Worm (Caenorhabditis elegans) whole organism, L4 larva: ENCODE measurements around the gene M199.7.

ENCODE experiments used
- Y105C5A.15 ChIP-seq: fragments of 200-800 bp; sonication (Bioruptor generic); IDR thresholded peaks from 2 replicates; pipeline ENCODE4 v1.3.6; 2022; ENCODE audit warnings: missing genetic modification characterization, missing compliant biosample characterization
- Y48G9A.11 ChIP-seq: fragments of 200-800 bp; sonication (Bioruptor generic); IDR thresholded peaks from 2 replicates; pipeline ENCODE4 v1.3.6; 2022; ENCODE audit warnings: missing genetic modification reagents, missing genetic modification characterization, missing compliant biosample characterization
- ZK546.5 ChIP-seq, 2 experiments: sonication (generic microtip); optimal IDR thresholded peaks; 2 replicates each; lab custom pipeline; 2017; ENCODE audit warnings: missing biosample characterization in 2 of 2, missing genetic modification characterization in 2 of 2
- ama-1 ChIP-seq: fragments of 150-350 bp; optimal IDR thresholded peaks from 2 replicates; lab custom pipeline; 2014; ENCODE audit warnings: inconsistent platforms, mixed read lengths
- ceh-32 ChIP-seq: sonication (generic microtip); optimal IDR thresholded peaks from 2 replicates; lab custom pipeline; 2016; ENCODE audit warnings: mild to moderate bottlenecking, missing genetic modification characterization, missing compliant biosample characterization; ENCODE audit not compliant: poor library complexity
- ceh-62 ChIP-seq: sonication (generic microtip); optimal IDR thresholded peaks from 2 replicates; lab custom pipeline; 2017; ENCODE audit warnings: missing biosample characterization, missing genetic modification characterization
- hlh-30 ChIP-seq: sonication (generic microtip); optimal IDR thresholded peaks from 2 replicates; lab custom pipeline; 2017; ENCODE audit warnings: antibody characterized with exemption, mild to moderate bottlenecking, missing genetic modification characterization, missing compliant biosample characterization; ENCODE audit not compliant: insufficient read depth
- lin-15B ChIP-seq: fragments of 150-350 bp; sonication (generic microtip); optimal IDR thresholded peaks from 3 replicates; lab custom pipeline; 2014; ENCODE audit warnings: missing biosample characterization, missing genetic modification characterization
- lin-39 ChIP-seq: fragments of 150-350 bp; optimal IDR thresholded peaks from 2 replicates; lab custom pipeline; 2014; ENCODE audit warnings: missing biosample characterization, missing genetic modification reagents, missing genetic modification characterization
- mxl-3 ChIP-seq: fragments of 200-800 bp; sonication (Bioruptor generic); optimal IDR thresholded peaks from 2 replicates; lab custom pipeline; 2018; ENCODE audit warnings: mild to moderate bottlenecking, missing genetic modification characterization, missing compliant biosample characterization
- nhr-111 ChIP-seq: fragments of 200-800 bp; sonication (Bioruptor generic); optimal IDR thresholded peaks from 2 replicates; lab custom pipeline; 2018; ENCODE audit warnings: mild to moderate bottlenecking, missing genetic modification characterization, missing compliant biosample characterization
- nhr-237 ChIP-seq: sonication (generic microtip); optimal IDR thresholded peaks from 2 replicates; lab custom pipeline; 2017; ENCODE audit warnings: missing biosample characterization, missing genetic modification characterization
- unc-62 ChIP-seq, 3 experiments: fragments of 150-350 bp in 1 of 3; sonication (generic microtip); optimal IDR thresholded peaks in 2 of 3; peaks in 1 of 3; 1 replicate in 1 of 3; 2 replicates in 2 of 3; lab custom pipeline; 2014 to 2017; ENCODE audit warnings: missing biosample characterization in 3 of 3, missing genetic modification characterization in 3 of 3, missing genetic modification reagents in 3 of 3, missing genotype in 1 of 3
- zfp-2 ChIP-seq: sonication (generic microtip); optimal IDR thresholded peaks from 2 replicates; lab custom pipeline; 2016; ENCODE audit warnings: mild to moderate bottlenecking, missing genetic modification characterization, missing compliant biosample characterization

- no peak for TF ChIP-seq mxl-3 (GFP tag; lab: Kevin White, UChicago)
- TF ChIP-seq Y48G9A.11 (GFP tag; lab: Robert Waterston, UW) = no peak
- no peak for TF ChIP-seq nhr-237 (tag; lab: Kevin White, UChicago)
- TF ChIP-seq ama-1 (lab: Kevin White, UChicago) = no peak
- no peak for TF ChIP-seq ceh-32 (tag; lab: Kevin White, UChicago)
- TF ChIP-seq hlh-30 (tag; lab: Kevin White, UChicago) = no peak
- TF ChIP-seq zfp-2 (tag; lab: Kevin White, UChicago) = no peak
- TF ChIP-seq lin-39 (tag; lab: Kevin White, UChicago) = no peak
- no peak for TF ChIP-seq lin-15B (tag; lab: Kevin White, UChicago)
- TF ChIP-seq ZK546.5 (tag; optimal IDR thresholded peaks at IDR 0.05; lab: Kevin White, UChicago) = no peak
- TF ChIP-seq unc-62 (GFP tag; optimal IDR thresholded peaks at IDR 0.05 in 1 of 2; lab: Kevin White, UChicago) = no peak
- no peak for TF ChIP-seq unc-62 (tag; optimal IDR thresholded peaks at IDR 0.05; lab: Kevin White, UChicago)
- no peak for TF ChIP-seq nhr-111 (GFP tag; lab: Kevin White, UChicago)
- TF ChIP-seq Y105C5A.15 (GFP tag; lab: Robert Waterston, UW) = no peak
- TF ChIP-seq ceh-62 (tag; lab: Kevin White, UChicago) = no peak
Observed at ce11 chrIV:15119268-15119667, 3.7 kb upstream of the M199.7 start.
